Worm (Caenorhabditis elegans) whole organism, L4 larva: ENCODE results near the gene C16C8.14.

Experiments used
- D1046.2 ChIP-seq: fragments of 200-800 bp; sonication (Bioruptor generic); IDR thresholded peaks from 2 replicates; pipeline ENCODE4 v1.3.6; 2022; ENCODE audit warnings: missing genetic modification characterization, missing compliant biosample characterization
- F10B5.3 ChIP-seq: sonication (generic microtip); optimal IDR thresholded peaks from 2 replicates; lab custom pipeline; 2016; ENCODE audit warnings: mild to moderate bottlenecking, missing genetic modification characterization, missing compliant biosample characterization
- F26F4.8 ChIP-seq: fragments of 200-800 bp; sonication (Bioruptor generic); conservative IDR thresholded peaks from 2 replicates; pipeline ENCODE4 v1.3.6; 2022; ENCODE audit warnings: missing genetic modification characterization, missing compliant biosample characterization
- F37D6.2 ChIP-seq: sonication (generic microtip); optimal IDR thresholded peaks from 2 replicates; lab custom pipeline; 2016; ENCODE audit warnings: mild to moderate bottlenecking, missing genetic modification characterization, missing compliant biosample characterization
- R02D3.7 ChIP-seq: fragments of 150-350 bp; sonication (generic microtip); optimal IDR thresholded peaks from 3 replicates; lab custom pipeline; 2014; ENCODE audit warnings: missing biosample characterization, missing genetic modification characterization
- Y5F2A.4 ChIP-seq: fragments of 200-800 bp; sonication (Bioruptor generic); optimal IDR thresholded peaks from 2 replicates; lab custom pipeline; 2018; ENCODE audit warnings: mild to moderate bottlenecking, missing genetic modification characterization, missing compliant biosample characterization
- ZK546.5 ChIP-seq, 2 experiments: sonication (generic microtip); optimal IDR thresholded peaks; 2 replicates each; lab custom pipeline; 2017; ENCODE audit warnings: missing biosample characterization in 2 of 2, missing genetic modification characterization in 2 of 2
- arid-1 ChIP-seq: fragments of 200-800 bp; sonication (Bioruptor generic); conservative IDR thresholded peaks from 2 replicates; pipeline ENCODE4 v1.3.6; 2022; ENCODE audit warnings: missing genetic modification reagents, missing genetic modification characterization, missing compliant biosample characterization
- ceh-20 ChIP-seq: fragments of 200-800 bp; sonication (Bioruptor generic); IDR thresholded peaks from 2 replicates; pipeline ENCODE4 v1.3.6; 2022; ENCODE audit warnings: missing genetic modification reagents, missing genetic modification characterization, missing compliant biosample characterization
- ceh-44 ChIP-seq: fragments of 200-800 bp; sonication (Bioruptor generic); IDR thresholded peaks from 2 replicates; pipeline ENCODE4 v1.3.6; 2022; ENCODE audit warnings: missing genetic modification reagents, missing genetic modification characterization, missing compliant biosample characterization
- daf-16 ChIP-seq, 3 experiments: sonication (generic microtip); optimal IDR thresholded peaks; 2 replicates each; lab custom pipeline; 2016 to 2017; ENCODE audit warnings: missing genetic modification characterization in 3 of 3, missing genetic modification reagents in 3 of 3, mild to moderate bottlenecking in 2 of 3, missing compliant biosample characterization in 2 of 3, missing biosample characterization in 1 of 3, moderate library complexity in 1 of 3
- dmd-6 ChIP-seq: fragments of 200-800 bp; sonication (Bioruptor generic); IDR thresholded peaks from 2 replicates; pipeline ENCODE4 v1.3.6; 2022; ENCODE audit warnings: missing genetic modification reagents, missing genetic modification characterization, missing compliant biosample characterization
- dpl-1 ChIP-seq: fragments of 150-350 bp; optimal IDR thresholded peaks from 2 replicates; lab custom pipeline; 2014; ENCODE audit warnings: missing biosample characterization, missing genetic modification reagents, missing genetic modification characterization
- dve-1 ChIP-seq: sonication (generic microtip); optimal IDR thresholded peaks from 2 replicates; lab custom pipeline; 2017; ENCODE audit warnings: antibody characterized with exemption, mild to moderate bottlenecking, missing genetic modification characterization, missing compliant biosample characterization; ENCODE audit not compliant: insufficient read depth
- egl-27 ChIP-seq: sonication (generic microtip); optimal IDR thresholded peaks from 3 replicates; lab custom pipeline; 2017; ENCODE audit warnings: missing biosample characterization, missing genetic modification reagents, missing genetic modification characterization
- fos-1 ChIP-seq: fragments of 150-350 bp; optimal IDR thresholded peaks from 2 replicates; lab custom pipeline; 2014; ENCODE audit warnings: missing biosample characterization, missing genetic modification characterization
- hif-1 ChIP-seq, 2 experiments: sonication (generic microtip); optimal IDR thresholded peaks; 2 replicates each; lab custom pipeline; 2016 to 2017; ENCODE audit warnings: missing compliant biosample characterization in 2 of 2, missing genetic modification characterization in 2 of 2, missing genetic modification reagents in 2 of 2, missing genotype in 2 of 2, mild to moderate bottlenecking in 1 of 2
- jun-1 ChIP-seq: fragments of 150-350 bp; optimal IDR thresholded peaks from 2 replicates; lab custom pipeline; 2014; ENCODE audit warnings: missing biosample characterization, missing genetic modification reagents, missing genetic modification characterization
- lim-7 ChIP-seq: fragments of 200-800 bp; sonication (Bioruptor generic); IDR thresholded peaks from 2 replicates; pipeline ENCODE4 v1.3.6; 2022; ENCODE audit warnings: missing genetic modification characterization, missing compliant biosample characterization
- lin-13 ChIP-seq: fragments of 150-350 bp; optimal IDR thresholded peaks from 2 replicates; lab custom pipeline; 2014; ENCODE audit warnings: missing biosample characterization, missing genetic modification reagents, missing genetic modification characterization
- lin-29 ChIP-seq: fragments of 200-800 bp; sonication (Bioruptor generic); IDR thresholded peaks from 2 replicates; pipeline ENCODE4 v1.3.6; 2022; ENCODE audit warnings: missing genetic modification reagents, missing genetic modification characterization, missing compliant biosample characterization
- lin-38 ChIP-seq: fragments of 200-800 bp; sonication (Bioruptor generic); IDR thresholded peaks from 2 replicates; pipeline ENCODE4 v1.3.6; 2022; ENCODE audit warnings: missing genetic modification reagents, missing genetic modification characterization, missing compliant biosample characterization
- lin-39 ChIP-seq: fragments of 150-350 bp; optimal IDR thresholded peaks from 2 replicates; lab custom pipeline; 2014; ENCODE audit warnings: missing biosample characterization, missing genetic modification reagents, missing genetic modification characterization
- lsy-2 ChIP-seq, 2 experiments: fragments of 150-350 bp in 1 of 2; sonication (generic microtip) in 1 of 2; optimal IDR thresholded peaks; 2 replicates each; lab custom pipeline; 2014 to 2017; ENCODE audit warnings: missing biosample characterization in 2 of 2, missing genetic modification characterization in 2 of 2
- madf-9 ChIP-seq: fragments of 200-800 bp; sonication (Bioruptor generic); conservative IDR thresholded peaks from 2 replicates; pipeline ENCODE4 v1.3.6; 2022; ENCODE audit warnings: missing genetic modification reagents, missing genetic modification characterization, missing compliant biosample characterization
- mep-1 ChIP-seq: fragments of 150-350 bp; sonication (generic microtip); optimal IDR thresholded peaks from 3 replicates; lab custom pipeline; 2014; ENCODE audit warnings: missing biosample characterization, missing genetic modification characterization
- mxl-2 ChIP-seq: fragments of 200-800 bp; sonication (Bioruptor generic); conservative IDR thresholded peaks from 2 replicates; pipeline ENCODE4 v1.3.6; 2022; ENCODE audit warnings: missing genetic modification reagents, missing genetic modification characterization, missing compliant biosample characterization
- nhr-102 ChIP-seq: sonication (generic microtip); optimal IDR thresholded peaks from 2 replicates; lab custom pipeline; 2016; ENCODE audit warnings: mild to moderate bottlenecking, missing genetic modification characterization, moderate library complexity, missing compliant biosample characterization
- nhr-11 ChIP-seq: fragments of 150-350 bp; optimal IDR thresholded peaks from 2 replicates; lab custom pipeline; 2014; ENCODE audit warnings: missing biosample characterization, missing genetic modification characterization
- nhr-111 ChIP-seq: fragments of 200-800 bp; sonication (Bioruptor generic); optimal IDR thresholded peaks from 2 replicates; lab custom pipeline; 2018; ENCODE audit warnings: mild to moderate bottlenecking, missing genetic modification characterization, missing compliant biosample characterization
- nhr-25 ChIP-seq: sonication (generic microtip); optimal IDR thresholded peaks from 2 replicates; lab custom pipeline; 2017; ENCODE audit warnings: missing genetic modification characterization, mild to moderate bottlenecking, missing compliant biosample characterization, antibody characterized with exemption, moderate library complexity, borderline replicate concordance; ENCODE audit not compliant: insufficient read depth
- nhr-28 ChIP-seq: fragments of 150-350 bp; optimal IDR thresholded peaks from 2 replicates; lab custom pipeline; 2014; ENCODE audit warnings: missing biosample characterization, missing genetic modification characterization
- nhr-42 ChIP-seq: fragments of 200-800 bp; sonication (Bioruptor generic); IDR thresholded peaks from 2 replicates; pipeline ENCODE4 v1.3.6; 2022; ENCODE audit warnings: missing genetic modification characterization, missing compliant biosample characterization
- nhr-77 ChIP-seq: fragments of 150-350 bp; optimal IDR thresholded peaks from 2 replicates; lab custom pipeline; 2014; ENCODE audit warnings: missing biosample characterization, missing genetic modification characterization
- php-3 ChIP-seq: fragments of 200-800 bp; sonication (Bioruptor generic); IDR thresholded peaks from 2 replicates; pipeline ENCODE4 v1.3.6; 2022; ENCODE audit warnings: missing genetic modification reagents, missing genetic modification characterization, missing compliant biosample characterization
- pqm-1 ChIP-seq: sonication (generic microtip); optimal IDR thresholded peaks from 2 replicates; lab custom pipeline; 2017; ENCODE audit warnings: missing biosample characterization, missing genetic modification characterization
- set-16 ChIP-seq: fragments of 200-800 bp; sonication (Bioruptor generic); IDR thresholded peaks from 2 replicates; pipeline ENCODE4 v1.3.6; 2022; ENCODE audit warnings: missing genetic modification reagents, missing genetic modification characterization, missing compliant biosample characterization
- snpc-1.2 ChIP-seq: fragments of 200-800 bp; sonication (Bioruptor generic); IDR thresholded peaks from 2 replicates; pipeline ENCODE4 v1.3.6; 2022; ENCODE audit warnings: missing genetic modification reagents, missing genetic modification characterization, missing compliant biosample characterization
- snpc-4 ChIP-seq: fragments of 150-350 bp; optimal IDR thresholded peaks from 2 replicates; lab custom pipeline; 2014; ENCODE audit warnings: missing biosample characterization, missing genetic modification characterization
- tag-97 ChIP-seq: fragments of 200-800 bp; sonication (Bioruptor generic); IDR thresholded peaks from 2 replicates; pipeline ENCODE4 v1.3.6; 2022; ENCODE audit warnings: missing genetic modification characterization, missing compliant biosample characterization
- unc-130 ChIP-seq: sonication (generic microtip); optimal IDR thresholded peaks from 2 replicates; lab custom pipeline; 2016; ENCODE audit warnings: missing genetic modification reagents, missing genetic modification characterization, missing compliant biosample characterization
- unc-62 ChIP-seq, 3 experiments: fragments of 150-350 bp in 1 of 3; sonication (generic microtip); optimal IDR thresholded peaks in 2 of 3; peaks in 1 of 3; 1 replicate in 1 of 3; 2 replicates in 2 of 3; lab custom pipeline; 2014 to 2017; ENCODE audit warnings: missing biosample characterization in 3 of 3, missing genetic modification characterization in 3 of 3, missing genetic modification reagents in 3 of 3, missing genotype in 1 of 3
- ztf-11 ChIP-seq: fragments of 150-350 bp; optimal IDR thresholded peaks from 2 replicates; lab custom pipeline; 2014; ENCODE audit warnings: missing biosample characterization, missing genetic modification characterization
- ztf-7 ChIP-seq: fragments of 150-350 bp; optimal IDR thresholded peaks from 2 replicates; lab custom pipeline; 2014; ENCODE audit warnings: missing biosample characterization, missing genetic modification characterization

Gene C16C8.14

ce11 chrII:3428158-3428704 lies 21.4 kb upstream of the C16C8.14 start (continued):
- TF ChIP-seq jun-1 (tag; lab: Kevin White, UChicago) (no peak), fos-1 (tag; lab: Kevin White, UChicago) (no peak), Y5F2A.4 (GFP tag; lab: Kevin White, UChicago) (no peak), arid-1 (GFP tag; lab: Robert Waterston, UW) (no peak), nhr-28 (tag; lab: Kevin White, UChicago) (no peak), mep-1 (tag; lab: Kevin White, UChicago) (peak; percentile 46), unc-130 (no peak), snpc-1.2 (GFP tag; lab: Robert Waterston, UW) (no peak), nhr-25 (tag; lab: Kevin White, UChicago) (no peak), lin-38 (no peak), nhr-42 (GFP tag; lab: Robert Waterston, UW) (no peak), set-16 (GFP tag; lab: Robert Waterston, UW) (peak; percentile 82), F26F4.8 (GFP tag; lab: Robert Waterston, UW) (no peak), F10B5.3 (tag; lab: Kevin White, UChicago) (no peak), ZK546.5 (tag; optimal IDR thresholded peaks at IDR 0.05; lab: Kevin White, UChicago) (no peak), F37D6.2 (tag; lab: Kevin White, UChicago) (no peak), php-3 (GFP tag; lab: Robert Waterston, UW) (no peak), ceh-44 (GFP tag; lab: Robert Waterston, UW) (no peak), hif-1 (tag; optimal IDR thresholded peaks at IDR 0.05; lab: Kevin White, UChicago) (peak in 1 of 2 experiments; percentile 18), dpl-1 (GFP tag; lab: Kevin White, UChicago) (no peak), nhr-77 (no peak), lsy-2 (tag; optimal IDR thresholded peaks at IDR 0.05; lab: Kevin White, UChicago) (peak in 1 of 2 experiments; percentile 29)

- TF ChIP-seq R02D3.7 (tag; lab: Kevin White, UChicago) (no peak), daf-16 (GFP tag; optimal IDR thresholded peaks at IDR 0.05; lab: Kevin White, UChicago) (no peak), daf-16 (tag; optimal IDR thresholded peaks at IDR 0.05; lab: Kevin White, UChicago) (no peak), madf-9 (no peak), nhr-11 (no peak), ztf-11 (tag; lab: Kevin White, UChicago) (no peak), lin-39 (tag; lab: Kevin White, UChicago) (no peak), ceh-20 (GFP tag; lab: Robert Waterston, UW) (no peak), hif-1 (tag; optimal IDR thresholded peaks at IDR 0.05; lab: Kevin White, UChicago) (no peak), nhr-111 (no peak), nhr-28 (tag; lab: Kevin White, UChicago) (no peak), lin-13 (GFP tag; lab: Kevin White, UChicago) (no peak), ztf-7 (tag; lab: Kevin White, UChicago) (no peak), egl-27 (tag; lab: Kevin White, UChicago) (no peak), dve-1 (tag; lab: Kevin White, UChicago) (no peak), lin-29 (GFP tag; lab: Robert Waterston, UW) (no peak), arid-1 (GFP tag; lab: Robert Waterston, UW) (no peak)
- TF ChIP-seq, all 104 proteins: peak for 0
Observed at ce11 chrII:3429400-3429799, 20.2 kb upstream of the C16C8.14 start, which contains the start of gene C16C8.18. TSS of gene C16C8.18 (plus strand) at chrII:3429700.

ce11 chrII:3434893-3435503 lies 14.6 kb upstream of the C16C8.14 start:
- TF ChIP-seq tag-97 (GFP tag; lab: Robert Waterston, UW): no peak
- no peak for TF ChIP-seq daf-16 (GFP tag; optimal IDR thresholded peaks at IDR 0.05; lab: Kevin White, UChicago)
- no peak for TF ChIP-seq daf-16 (tag; optimal IDR thresholded peaks at IDR 0.05; lab: Kevin White, UChicago)
- no peak for TF ChIP-seq lim-7 (GFP tag; lab: Robert Waterston, UW)
- no peak for TF ChIP-seq pqm-1 (tag; lab: Kevin White, UChicago)
- TF ChIP-seq nhr-25 (tag; lab: Kevin White, UChicago): peak; percentile 16
- TF ChIP-seq dmd-6 (GFP tag; lab: Robert Waterston, UW): peak; percentile 55
- no peak for TF ChIP-seq mxl-2 (GFP tag; lab: Robert Waterston, UW)
- no peak for TF ChIP-seq D1046.2 (GFP tag; lab: Robert Waterston, UW)
- peak; percentile 34 for TF ChIP-seq nhr-28 (tag; lab: Kevin White, UChicago)
- peak in 1 of 2 experiments; percentile 30 for TF ChIP-seq unc-62 (GFP tag; optimal IDR thresholded peaks at IDR 0.05 in 1 of 2; lab: Kevin White, UChicago)
- TF ChIP-seq unc-62 (tag; optimal IDR thresholded peaks at IDR 0.05; lab: Kevin White, UChicago): no peak
- no peak for TF ChIP-seq nhr-102
- TF ChIP-seq snpc-4 (tag; lab: Kevin White, UChicago): peak; percentile 16
